Fruit fly (Drosophila melanogaster) whole organism, embryonic: ENCODE data around the gene Mpcp2.
A peak's percentile ranks its signal among the peaks of the same experiment; 100 is the strongest.

Experiments used
- Aef1 ChIP-seq: fragments of 200-800 bp; sonication (Bioruptor generic); IDR thresholded peaks from 3 replicates; pipeline ENCODE4 v1.3.6; 2022; ENCODE audit warnings: missing biosample characterization, missing genetic modification characterization
- CG11696 ChIP-seq: fragments of 200-800 bp; sonication (Bioruptor generic); IDR thresholded peaks from 2 replicates; pipeline ENCODE4 v1.3.6; 2022; ENCODE audit warnings: missing biosample characterization, missing genetic modification characterization
- CG12659 ChIP-seq: fragments of 200-800 bp; sonication (Bioruptor generic); optimal IDR thresholded peaks from 3 replicates; lab custom pipeline; 2017; ENCODE audit warnings: mild to moderate bottlenecking, missing biosample characterization, missing genetic modification reagents, missing genetic modification characterization
- CG13296 ChIP-seq: fragments of 200-800 bp; sonication (Bioruptor generic); optimal IDR thresholded peaks from 3 replicates; lab custom pipeline; 2018; ENCODE audit warnings: missing biosample characterization, mild to moderate bottlenecking, missing genetic modification characterization
- CG13894 ChIP-seq: fragments of 200-800 bp; sonication (Bioruptor generic); optimal IDR thresholded peaks from 3 replicates; lab custom pipeline; 2018; ENCODE audit warnings: missing biosample characterization, mild to moderate bottlenecking, missing genetic modification characterization, moderate library complexity
- CG14860 ChIP-seq: fragments of 200-800 bp; sonication (Bioruptor generic); IDR thresholded peaks from 3 replicates; pipeline ENCODE4 v1.3.6; 2022; ENCODE audit warnings: missing biosample characterization, missing genetic modification characterization; ENCODE audit not compliant: partially characterized antibody
- CG1529 ChIP-seq: fragments of 200-800 bp; sonication (Bioruptor generic); optimal IDR thresholded peaks from 3 replicates; lab custom pipeline; 2018; ENCODE audit warnings: missing biosample characterization, missing genetic modification characterization
- CG15696 ChIP-seq: fragments of 200-800 bp; sonication (Bioruptor generic); optimal IDR thresholded peaks from 2 replicates; lab custom pipeline; 2019; ENCODE audit warnings: missing biosample characterization, mild to moderate bottlenecking, missing genetic modification characterization, moderate library complexity
- CG1603 ChIP-seq: fragments of 200-800 bp; sonication (Bioruptor generic); optimal IDR thresholded peaks from 2 replicates; lab custom pipeline; 2019; ENCODE audit warnings: missing biosample characterization, mild to moderate bottlenecking, missing genetic modification characterization, moderate library complexity
- CG17802 ChIP-seq: fragments of 200-800 bp; sonication (Bioruptor generic); optimal IDR thresholded peaks from 2 replicates; lab custom pipeline; 2018; ENCODE audit warnings: missing biosample characterization, mild to moderate bottlenecking, missing genetic modification characterization, moderate library complexity
- CG18764 ChIP-seq: fragments of 200-800 bp; sonication (Bioruptor generic); optimal IDR thresholded peaks from 3 replicates; lab custom pipeline; 2016; ENCODE audit warnings: missing biosample characterization, missing genetic modification characterization
- CG2116 ChIP-seq: fragments of 200-800 bp; sonication (Bioruptor generic); optimal IDR thresholded peaks from 3 replicates; lab custom pipeline; 2018; ENCODE audit warnings: missing biosample characterization, mild to moderate bottlenecking, missing genetic modification characterization
- CG2678 ChIP-seq: fragments of 200-800 bp; sonication (Bioruptor generic); optimal IDR thresholded peaks from 3 replicates; lab custom pipeline; 2019; ENCODE audit warnings: missing biosample characterization, mild to moderate bottlenecking, missing genetic modification characterization, moderate library complexity
- CG30431 ChIP-seq: fragments of 200-800 bp; sonication (Bioruptor generic); optimal IDR thresholded peaks from 2 replicates; lab custom pipeline; 2017; ENCODE audit warnings: missing biosample characterization, missing genetic modification characterization
- CG3163 ChIP-seq: fragments of 200-800 bp; sonication (Bioruptor generic); optimal IDR thresholded peaks from 3 replicates; lab custom pipeline; 2016; ENCODE audit warnings: missing biosample characterization, missing genetic modification characterization
- CG3847 ChIP-seq: fragments of 200-800 bp; sonication (Bioruptor generic); IDR thresholded peaks from 2 replicates; pipeline ENCODE4 v1.3.6; 2022; ENCODE audit warnings: missing biosample characterization, missing genetic modification characterization
- CG3995 ChIP-seq: fragments of 200-800 bp; sonication (Bioruptor generic); optimal IDR thresholded peaks from 3 replicates; lab custom pipeline; 2016; ENCODE audit warnings: missing biosample characterization, missing genetic modification characterization
- CG43689 ChIP-seq: fragments of 200-800 bp; sonication (Bioruptor generic); IDR thresholded peaks from 2 replicates; pipeline ENCODE4 v1.3.6; 2022; ENCODE audit warnings: missing biosample characterization, missing genetic modification characterization
- CG4424 ChIP-seq: fragments of 200-800 bp; sonication (Bioruptor generic); optimal IDR thresholded peaks from 3 replicates; lab custom pipeline; 2016; ENCODE audit warnings: missing biosample characterization, missing genetic modification characterization
- CG6813 ChIP-seq: fragments of 200-800 bp; sonication (Bioruptor generic); optimal IDR thresholded peaks from 2 replicates; lab custom pipeline; 2017; ENCODE audit warnings: missing biosample characterization, missing genetic modification characterization, mild to moderate bottlenecking, moderate library complexity, missing genetic modification reagents
- CG7271 ChIP-seq: fragments of 200-800 bp; sonication (Bioruptor generic); optimal IDR thresholded peaks from 2 replicates; lab custom pipeline; 2018; ENCODE audit warnings: missing biosample characterization, mild to moderate bottlenecking, missing genetic modification characterization, moderate library complexity
- CG8944 ChIP-seq: fragments of 200-800 bp; sonication (Bioruptor generic); optimal IDR thresholded peaks from 3 replicates; lab custom pipeline; 2016; ENCODE audit warnings: missing biosample characterization, missing genetic modification characterization
- CG9215 ChIP-seq: fragments of 200-800 bp; sonication (Bioruptor generic); IDR thresholded peaks from 2 replicates; pipeline ENCODE4 v1.3.6; 2022; ENCODE audit warnings: missing biosample characterization, missing genetic modification characterization
- Eip74EF ChIP-seq, 2 experiments: fragments of 200-800 bp in 1 of 2; fragments of >200 bp in 1 of 2; sonication (Bioruptor generic) in 1 of 2; optimal IDR thresholded peaks; 2 replicates each; lab custom pipeline; 2017 to 2019; ENCODE audit warnings: missing biosample characterization in 2 of 2, missing genetic modification characterization in 2 of 2, mild to moderate bottlenecking in 1 of 2, moderate library complexity in 1 of 2
- Ets65A ChIP-seq: fragments of 200-800 bp; sonication (Bioruptor generic); peaks from one replicate; lab custom pipeline; 2016; ENCODE audit warnings: missing biosample characterization, missing genetic modification characterization
- Fer1 ChIP-seq: fragments of 200-800 bp; sonication (Bioruptor generic); optimal IDR thresholded peaks from 2 replicates; lab custom pipeline; 2017; ENCODE audit warnings: missing biosample characterization, mild to moderate bottlenecking, missing genetic modification characterization
- Gug ChIP-seq: fragments of 200-800 bp; sonication (Bioruptor generic); IDR thresholded peaks from 4 replicates; pipeline ENCODE4 v1.3.6; 2022; ENCODE audit warnings: missing biosample characterization, missing genetic modification characterization
- Myb ChIP-seq: fragments of 200-800 bp; sonication (Bioruptor generic); optimal IDR thresholded peaks from 2 replicates; lab custom pipeline; 2016; ENCODE audit warnings: missing biosample characterization, missing genetic modification characterization
- Neu2 ChIP-seq: fragments of 200-800 bp; sonication (Bioruptor generic); optimal IDR thresholded peaks from 3 replicates; lab custom pipeline; 2016; ENCODE audit warnings: missing biosample characterization, missing genetic modification characterization, borderline replicate concordance
- Oli ChIP-seq: fragments of 200-800 bp; sonication (Bioruptor generic); optimal IDR thresholded peaks from 2 replicates; lab custom pipeline; 2018; ENCODE audit warnings: missing biosample characterization, mild to moderate bottlenecking, missing genetic modification characterization, moderate library complexity
- PHDP ChIP-seq: fragments of 200-800 bp; sonication (Bioruptor generic); optimal IDR thresholded peaks from 3 replicates; lab custom pipeline; 2018; ENCODE audit warnings: missing biosample characterization, mild to moderate bottlenecking, missing genetic modification characterization, moderate library complexity
- Poxn ChIP-seq: fragments of 200-800 bp; sonication (Bioruptor generic); IDR thresholded peaks from 2 replicates; pipeline ENCODE4 v1.3.6; 2022; ENCODE audit warnings: missing biosample characterization, missing genetic modification characterization
- Ravus ChIP-seq: fragments of 200-800 bp; sonication (Bioruptor generic); IDR thresholded peaks from 2 replicates; pipeline ENCODE4 v1.3.6; 2022; ENCODE audit warnings: missing biosample characterization, missing genetic modification characterization
- Rfx ChIP-seq: fragments of 200-800 bp; sonication (Bioruptor generic); IDR thresholded peaks from 2 replicates; pipeline ENCODE4 v1.3.6; 2022; ENCODE audit warnings: missing biosample characterization, missing genetic modification characterization
- Vsx1 ChIP-seq: fragments of 200-800 bp; sonication (Bioruptor generic); optimal IDR thresholded peaks from 2 replicates; lab custom pipeline; 2017; ENCODE audit warnings: missing biosample characterization, mild to moderate bottlenecking, missing genetic modification characterization, missing genetic modification reagents
- bigmax ChIP-seq: fragments of 200-800 bp; sonication (Bioruptor generic); optimal IDR thresholded peaks from 2 replicates; lab custom pipeline; 2018; ENCODE audit warnings: missing biosample characterization, mild to moderate bottlenecking, missing genetic modification characterization
- cas ChIP-seq: fragments of 200-800 bp; sonication (Bioruptor generic); IDR thresholded peaks from 2 replicates; pipeline ENCODE4 v1.3.6; 2022; ENCODE audit warnings: missing biosample characterization, missing genetic modification characterization
- danr ChIP-seq: fragments of 200-800 bp; sonication (Bioruptor generic); IDR thresholded peaks from 2 replicates; pipeline ENCODE4 v1.3.6; 2022; ENCODE audit warnings: missing biosample characterization, missing genetic modification characterization
- ems ChIP-seq: fragments of 200-800 bp; sonication (Bioruptor generic); optimal IDR thresholded peaks from 3 replicates; lab custom pipeline; 2016; ENCODE audit warnings: missing biosample characterization, missing genetic modification characterization
- gfzf ChIP-seq: fragments of 200-800 bp; sonication (Bioruptor generic); optimal IDR thresholded peaks from 2 replicates; lab custom pipeline; 2016; ENCODE audit warnings: missing biosample characterization, mild to moderate bottlenecking, missing genetic modification characterization, moderate library complexity
- lilli ChIP-seq: fragments of 200-800 bp; sonication (Bioruptor generic); optimal IDR thresholded peaks from 3 replicates; lab custom pipeline; 2016; ENCODE audit warnings: missing biosample characterization, missing genetic modification characterization
- nau ChIP-seq: fragments of 200-800 bp; sonication (Bioruptor generic); optimal IDR thresholded peaks from 3 replicates; lab custom pipeline; 2017; ENCODE audit warnings: missing biosample characterization, mild to moderate bottlenecking, missing genetic modification characterization, missing genetic modification reagents
- nerfin-2 ChIP-seq: fragments of 200-800 bp; sonication (Bioruptor generic); IDR thresholded peaks from 2 replicates; pipeline ENCODE4 v1.3.6; 2022; ENCODE audit warnings: missing biosample characterization, missing genetic modification characterization; ENCODE audit not compliant: partially characterized antibody
- onecut ChIP-seq: fragments of 200-800 bp; sonication (Bioruptor generic); IDR thresholded peaks from 2 replicates; pipeline ENCODE4 v1.3.6; 2022; ENCODE audit warnings: missing biosample characterization, missing genetic modification characterization
- otp ChIP-seq: fragments of 200-800 bp; sonication (Bioruptor generic); IDR thresholded peaks from 3 replicates; pipeline ENCODE4, ENCODE4 v1.3.6; 2022; ENCODE audit warnings: missing biosample characterization, missing genetic modification characterization
- pho ChIP-seq: fragments of 200-800 bp; sonication (Bioruptor generic); optimal IDR thresholded peaks from 2 replicates; lab custom pipeline; 2016; ENCODE audit warnings: missing biosample characterization, missing genetic modification characterization
- repo ChIP-seq: fragments of 200-800 bp; sonication (Bioruptor generic); optimal IDR thresholded peaks from 2 replicates; lab custom pipeline; 2016; ENCODE audit warnings: missing biosample characterization, missing genetic modification characterization
- trh ChIP-seq: fragments of 200-800 bp; sonication (Bioruptor generic); optimal IDR thresholded peaks from 2 replicates; lab custom pipeline; 2016; ENCODE audit warnings: missing biosample characterization, missing genetic modification characterization
- twi ChIP-seq: fragments of 200-800 bp; optimal IDR thresholded peaks from 2 replicates; lab custom pipeline; 2019; ENCODE audit warnings: missing biosample characterization, mild to moderate bottlenecking, missing genetic modification characterization, moderate library complexity
- tx ChIP-seq: fragments of 200-800 bp; sonication (Bioruptor generic); optimal IDR thresholded peaks from 2 replicates; lab custom pipeline; 2016; ENCODE audit warnings: missing biosample characterization, missing genetic modification characterization
- vvl ChIP-seq: fragments of 200-800 bp; sonication (Bioruptor generic); IDR thresholded peaks from 2 replicates; pipeline ENCODE4 v1.3.6; 2022; ENCODE audit warnings: missing biosample characterization, missing genetic modification characterization
- wor ChIP-seq: fragments of 200-800 bp; sonication (Bioruptor generic); IDR thresholded peaks from 2 replicates; pipeline ENCODE4 v1.3.6; 2022; ENCODE audit warnings: missing biosample characterization, missing genetic modification characterization

The Mpcp2 gene

DNA sequence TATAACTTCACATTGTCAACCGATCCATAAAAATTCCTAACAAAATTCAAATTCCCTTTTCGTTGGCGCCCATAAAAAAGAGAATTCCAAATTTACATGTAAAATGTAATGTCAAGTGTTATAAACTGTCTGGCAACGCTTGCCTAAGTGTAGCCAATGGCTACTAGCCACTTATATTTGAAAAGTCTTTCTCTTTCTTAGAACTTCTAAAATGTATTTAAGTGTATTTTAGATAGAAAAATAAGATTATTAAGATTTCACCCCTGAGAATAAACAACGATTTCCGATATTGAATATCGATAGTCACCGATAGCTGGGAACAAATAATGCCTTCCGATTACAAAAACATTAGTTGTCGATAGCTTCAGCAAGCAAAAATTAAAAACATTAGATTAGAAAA is 22.2 kb downstream of the Mpcp2 start, which contains the start of gene CG34039 (continued):
- no peak for TF ChIP-seq danr (GFP tag; lab: Robert Waterston, UW)
- TF ChIP-seq Poxn, result no peak
- no peak for TF ChIP-seq Oli
- TF ChIP-seq CG2678 (tag; lab: Kevin White, UChicago), result no peak
- no peak for TF ChIP-seq Rfx (GFP tag; lab: Robert Waterston, UW)
- no peak for TF ChIP-seq Gug (GFP tag; lab: Robert Waterston, UW)
- no peak for TF ChIP-seq CG4424 (GFP tag; lab: Kevin White, UChicago)
- no peak for TF ChIP-seq CG13894 (tag; lab: Kevin White, UChicago)
- no peak for TF ChIP-seq CG15696 (tag; lab: Kevin White, UChicago)
- TF ChIP-seq gfzf (GFP tag; lab: Kevin White, UChicago), result peak; percentile 24
- TF ChIP-seq Neu2 (GFP tag; lab: Kevin White, UChicago), result no peak
- peak; percentile 25 for TF ChIP-seq CG1603 (tag; lab: Kevin White, UChicago)
- no peak for TF ChIP-seq CG7271 (tag; lab: Kevin White, UChicago)
- TF ChIP-seq CG30431 (GFP tag; lab: Kevin White, UChicago), result no peak
- peak; percentile 91 for TF ChIP-seq CG3995 (GFP tag; lab: Kevin White, UChicago)
- TF ChIP-seq Vsx1 (GFP tag; lab: Kevin White, UChicago), result no peak
- no peak for TF ChIP-seq CG17802 (tag; lab: Kevin White, UChicago)
- TF ChIP-seq CG9215 (GFP tag; lab: Robert Waterston, UW), result no peak
- no peak for TF ChIP-seq nau (GFP tag; lab: Kevin White, UChicago)
- no peak for TF ChIP-seq Ravus (GFP tag; lab: Robert Waterston, UW)
- no peak for TF ChIP-seq trh (GFP tag; lab: Kevin White, UChicago)
- TF ChIP-seq onecut (GFP tag; lab: Robert Waterston, UW), result no peak
- no peak for TF ChIP-seq twi
- no peak for TF ChIP-seq PHDP (tag; lab: Kevin White, UChicago)
- TF ChIP-seq repo (GFP tag; lab: Kevin White, UChicago), result no peak
- no peak for TF ChIP-seq wor
- no peak for TF ChIP-seq CG43689 (GFP tag; lab: Robert Waterston, UW)
- no peak for TF ChIP-seq bigmax (GFP tag; lab: Kevin White, UChicago)
- TF ChIP-seq otp (GFP tag; lab: Robert Waterston, UW), result no peak
- no peak for TF ChIP-seq CG3163 (GFP tag; lab: Kevin White, UChicago)
- TF ChIP-seq CG13296, result no peak
- TF ChIP-seq Myb (GFP tag; lab: Kevin White, UChicago), result no peak
- TF ChIP-seq vvl, result peak; percentile 26; the same call in 1 of the 2 replicates
- peak; percentile 93 for TF ChIP-seq CG14860 (GFP tag; lab: Robert Waterston, UW)
- no peak for TF ChIP-seq CG6813 (GFP tag; lab: Kevin White, UChicago)
- TF ChIP-seq Ets65A (GFP tag; lab: Kevin White, UChicago), result no peak
- TF ChIP-seq cas (GFP tag; lab: Robert Waterston, UW), result no peak
- TF ChIP-seq ems, result no peak
- no peak for TF ChIP-seq CG11696
- no peak for TF ChIP-seq Aef1 (GFP tag; lab: Robert Waterston, UW)
- peak; percentile 97 for TF ChIP-seq CG2116 (GFP tag; lab: Kevin White, UChicago)
- no peak for TF ChIP-seq CG8944 (GFP tag; lab: Kevin White, UChicago)
- TF ChIP-seq pho, result peak; percentile 4
- peak; percentile 40 for TF ChIP-seq lilli (GFP tag; lab: Kevin White, UChicago)
- no peak for TF ChIP-seq Fer1 (GFP tag; lab: Kevin White, UChicago)
- peak; percentile 38 for TF ChIP-seq CG3847 (GFP tag; lab: Robert Waterston, UW)
- TF ChIP-seq CG12659, result peak; percentile 75
- no peak for TF ChIP-seq tx (GFP tag; lab: Kevin White, UChicago)
- TF ChIP-seq Eip74EF (GFP tag; optimal IDR thresholded peaks at IDR 0.05; lab: Kevin White, UChicago), result peak in 1 of 2 experiments; percentile 15
- TF ChIP-seq CG1529, result no peak
- TF ChIP-seq CG18764 (GFP tag; lab: Kevin White, UChicago), result no peak
- peak; percentile 94 for TF ChIP-seq nerfin-2 (GFP tag; lab: Robert Waterston, UW)
